Worm (Caenorhabditis elegans): Measurements from ENCODE around the gene K07F5.16.

DNA sequence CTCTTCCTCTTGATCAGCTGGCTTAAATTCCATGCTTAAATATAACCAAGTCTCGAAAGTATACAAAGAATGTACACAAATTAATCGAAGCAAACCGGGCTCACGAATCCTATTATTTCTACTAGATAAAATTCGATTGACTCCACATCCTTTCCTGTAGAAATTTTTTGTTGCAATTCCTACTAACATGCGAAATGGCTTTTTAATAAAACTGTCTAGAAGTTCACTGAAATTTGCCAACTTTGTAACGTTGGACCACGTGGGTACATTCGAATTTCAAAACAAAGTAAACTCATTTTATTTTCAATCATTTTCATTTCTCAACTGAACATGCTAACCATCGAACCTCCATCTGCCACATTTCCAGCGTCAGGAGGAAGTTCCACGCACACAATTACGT lies 31.2 kb downstream of the K07F5.16 start, which contains the start of gene ssp-32:
- TF ChIP-seq nhr-237 (tag; optimal IDR thresholded peaks at IDR 0.05) (no peak), mep-1 (tag; optimal IDR thresholded peaks at IDR 0.05) (no peak), nhr-76 (tag; optimal IDR thresholded peaks at IDR 0.05) (no peak), unc-120 (tag; optimal IDR thresholded peaks at IDR 0.05; ENCODE audit: poor library complexity, severe bottlenecking) (no peak), unc-39 (tag; optimal IDR thresholded peaks at IDR 0.05) (no peak), M03D4.4 (tag; optimal IDR thresholded peaks at IDR 0.05) (no peak), unc-62 (GFP tag; optimal IDR thresholded peaks at IDR 0.05) (no peak)
